Worm (Caenorhabditis elegans): ENCODE results near the gene tac-1.

DNA sequence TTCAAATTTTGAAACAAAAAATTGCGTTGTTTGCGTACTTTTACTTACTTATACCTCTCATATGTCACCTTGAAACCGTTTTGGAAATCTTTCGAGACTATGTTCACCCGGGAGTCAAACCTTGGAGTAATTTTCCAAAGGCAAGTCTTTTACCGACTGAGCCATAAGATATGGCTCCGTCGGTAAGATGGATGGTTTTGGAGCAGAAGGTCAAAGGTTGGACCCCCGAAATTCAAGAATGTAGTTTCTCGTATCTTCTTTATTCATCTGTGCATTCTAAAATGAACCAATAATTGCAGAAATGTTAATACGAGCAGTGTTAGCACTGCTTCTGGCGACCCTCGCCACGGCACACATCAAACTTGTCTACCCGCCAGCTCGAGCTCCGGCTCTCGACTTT is 48.5 kb downstream of the tac-1 start, which contains the start of gene C09F9.2:
- TF ChIP-seq nhr-77 (tag; optimal IDR thresholded peaks at IDR 0.05) (no peak), ztf-4 (tag; optimal IDR thresholded peaks at IDR 0.05) (no peak), lin-39 (tag; optimal IDR thresholded peaks at IDR 0.05) (no peak), nhr-25 (tag; optimal IDR thresholded peaks at IDR 0.05) (no peak), nhr-12 (tag; optimal IDR thresholded peaks at IDR 0.05) (no peak), ztf-11 (tag; optimal IDR thresholded peaks at IDR 0.05) (no peak)
